Fruit fly (Drosophila melanogaster) whole organism, wandering third instar larva: ENCODE results near the gene CG44014.

Source experiments
- Abd-B ChIP-seq: fragments of >200 bp; optimal IDR thresholded peaks from 2 replicates; lab custom pipeline; 2017; ENCODE audit warnings: missing biosample characterization, missing genetic modification characterization
- CG32264 ChIP-seq: fragments of 200-800 bp; sonication (Bioruptor generic); optimal IDR thresholded peaks from 2 replicates; lab custom pipeline; 2016; ENCODE audit warnings: missing biosample characterization, missing genetic modification characterization
- CG9705 ChIP-seq: fragments of 200-800 bp; sonication (Bioruptor generic); optimal IDR thresholded peaks from 2 replicates; lab custom pipeline; 2018; ENCODE audit warnings: missing biosample characterization, mild to moderate bottlenecking, missing genetic modification characterization
- Dfd ChIP-seq: fragments of >200 bp; optimal IDR thresholded peaks from 2 replicates; lab custom pipeline; 2017; ENCODE audit warnings: missing biosample characterization, missing genetic modification characterization
- Dif ChIP-seq: fragments of 200-275, 200-300 bp; sonication (Bioruptor generic); optimal IDR thresholded peaks from 2 replicates; lab custom pipeline; 2018; ENCODE audit warnings: missing biosample characterization, missing genetic modification characterization; ENCODE audit not compliant: partially characterized antibody
- GATAd ChIP-seq: sonication (Bioruptor generic); optimal IDR thresholded peaks from 2 replicates; lab custom pipeline; 2016; ENCODE audit warnings: missing biosample characterization, missing genetic modification characterization
- HLH106 ChIP-seq: fragments of 200-800 bp; optimal IDR thresholded peaks from 3 replicates; lab custom pipeline; 2019; ENCODE audit warnings: missing biosample characterization, mild to moderate bottlenecking, missing genetic modification characterization, moderate library complexity
- Hnf4 ChIP-seq: fragments of 200-800 bp; sonication (Bioruptor generic); optimal IDR thresholded peaks from 2 replicates; lab custom pipeline; 2016; ENCODE audit warnings: missing biosample characterization, mild to moderate bottlenecking, missing genetic modification characterization
- Hr83 ChIP-seq: fragments of 200-300 bp; sonication (Bioruptor generic); optimal IDR thresholded peaks from 2 replicates; lab custom pipeline; 2016; ENCODE audit warnings: missing biosample characterization, mild to moderate bottlenecking, missing genetic modification characterization, moderate library complexity; ENCODE audit not compliant: poor library complexity, severe bottlenecking
- Jra ChIP-seq: sonication (Bioruptor generic); optimal IDR thresholded peaks from 2 replicates; lab custom pipeline; 2016; ENCODE audit warnings: missing biosample characterization, missing genetic modification characterization
- Mio ChIP-seq: sonication (Bioruptor generic); optimal IDR thresholded peaks from 2 replicates; lab custom pipeline; 2016; ENCODE audit warnings: missing biosample characterization, missing genetic modification characterization
- Myc ChIP-seq: fragments of >200 bp; optimal IDR thresholded peaks from 2 replicates; lab custom pipeline; 2017
- N ChIP-seq: fragments of >200 bp; optimal IDR thresholded peaks from 2 replicates; lab custom pipeline; 2018; ENCODE audit warnings: missing biosample characterization, missing external identifiers, missing genetic modification characterization
- OdsH ChIP-seq: fragments of 200-800 bp; sonication (Bioruptor generic); optimal IDR thresholded peaks from 2 replicates; lab custom pipeline; 2016; ENCODE audit warnings: missing biosample characterization, mild to moderate bottlenecking, missing genetic modification characterization
- Rel ChIP-seq, 2 experiments: fragments of 200-800 bp; sonication (Bioruptor generic) in 1 of 2; optimal IDR thresholded peaks; 2 replicates in 1 of 2; 3 replicates in 1 of 2; lab custom pipeline; 2016 to 2019; ENCODE audit warnings: mild to moderate bottlenecking in 2 of 2, missing biosample characterization in 2 of 2, missing genetic modification characterization in 2 of 2, moderate library complexity in 1 of 2
- Sp1 ChIP-seq: fragments of 200-800 bp; sonication (Bioruptor generic); optimal IDR thresholded peaks from 3 replicates; lab custom pipeline; 2019; ENCODE audit warnings: missing biosample characterization, mild to moderate bottlenecking, missing genetic modification characterization, moderate library complexity
- br ChIP-seq: fragments of 200-800 bp; sonication (Bioruptor generic); optimal IDR thresholded peaks from 2 replicates; lab custom pipeline; 2016; ENCODE audit warnings: missing biosample characterization, missing genetic modification characterization
- brk ChIP-seq: fragments of 200-800 bp; sonication (Bioruptor generic); optimal IDR thresholded peaks from 2 replicates; lab custom pipeline; 2016; ENCODE audit warnings: missing biosample characterization, mild to moderate bottlenecking, missing genetic modification characterization
- dl ChIP-seq, 2 experiments: fragments of 175-275, 200-275 bp in 1 of 2; fragments of 200-275 bp in 1 of 2; sonication (Bioruptor generic); optimal IDR thresholded peaks; lab custom pipeline; 2018; ENCODE audit warnings: mild to moderate bottlenecking in 2 of 2, missing biosample characterization in 2 of 2, missing genetic modification characterization in 2 of 2, moderate library complexity in 2 of 2; ENCODE audit not compliant: partially characterized antibody in 2 of 2, insufficient read depth in 1 of 2
- dmrt93B ChIP-seq: fragments of 200-800 bp; sonication (Bioruptor generic); optimal IDR thresholded peaks from 2 replicates; lab custom pipeline; 2018; ENCODE audit warnings: missing biosample characterization, mild to moderate bottlenecking, missing genetic modification characterization
- dsf ChIP-seq: sonication (Bioruptor generic); optimal IDR thresholded peaks from 2 replicates; lab custom pipeline; 2016; ENCODE audit warnings: missing biosample characterization, missing genetic modification characterization, borderline replicate concordance
- ey ChIP-seq: fragments of 200-800 bp; sonication (Bioruptor generic); optimal IDR thresholded peaks from 2 replicates; lab custom pipeline; 2016; ENCODE audit warnings: missing biosample characterization, missing genetic modification characterization
- foxo ChIP-seq, 2 experiments: fragments of 200-800 bp; sonication (Bioruptor generic); optimal IDR thresholded peaks; 2 replicates in 1 of 2; 3 replicates in 1 of 2; lab custom pipeline; 2016 to 2017; ENCODE audit warnings: missing biosample characterization in 2 of 2, missing genetic modification characterization in 2 of 2
- fru ChIP-seq: fragments of 200-800 bp; sonication (Bioruptor generic); optimal IDR thresholded peaks from 3 replicates; lab custom pipeline; 2016; ENCODE audit warnings: missing biosample characterization, mild to moderate bottlenecking, missing genetic modification characterization
- h ChIP-seq: fragments of 200-800 bp; sonication (Bioruptor generic); optimal IDR thresholded peaks from 3 replicates; lab custom pipeline; 2016; ENCODE audit warnings: missing biosample characterization, mild to moderate bottlenecking, missing genetic modification characterization
- jim ChIP-seq: fragments of 175-275, 200-325 bp; sonication (Bioruptor generic); optimal IDR thresholded peaks from 2 replicates; lab custom pipeline; 2016; ENCODE audit warnings: missing biosample characterization, mild to moderate bottlenecking, missing genetic modification characterization
- pan ChIP-seq: fragments of >200 bp; optimal IDR thresholded peaks from 2 replicates; lab custom pipeline; 2017
- psq ChIP-seq: fragments of 200-800 bp; sonication (Bioruptor generic); optimal IDR thresholded peaks from 3 replicates; lab custom pipeline; 2017; ENCODE audit warnings: missing biosample characterization, mild to moderate bottlenecking, missing genetic modification characterization, moderate library complexity
- rgr ChIP-seq: fragments of 200-800 bp; sonication (Bioruptor generic); optimal IDR thresholded peaks from 3 replicates; lab custom pipeline; 2016; ENCODE audit warnings: missing biosample characterization, mild to moderate bottlenecking, missing genetic modification characterization
- sage ChIP-seq: fragments of 200-800 bp; sonication (Bioruptor generic); optimal IDR thresholded peaks from 2 replicates; lab custom pipeline; 2016; ENCODE audit warnings: missing biosample characterization, mild to moderate bottlenecking, missing genetic modification characterization
- tai ChIP-seq: sonication (Bioruptor generic); optimal IDR thresholded peaks from 2 replicates; lab custom pipeline; 2016; ENCODE audit warnings: missing biosample characterization, missing genetic modification characterization
- usp ChIP-seq: fragments of >200 bp; optimal IDR thresholded peaks from 2 replicates; lab custom pipeline; 2017; ENCODE audit warnings: missing biosample characterization, missing genetic modification characterization
- woc ChIP-seq: sonication (Bioruptor generic); optimal IDR thresholded peaks from 2 replicates; lab custom pipeline; 2016; ENCODE audit warnings: missing biosample characterization, mild to moderate bottlenecking, missing genetic modification characterization

CG44014 gene

DNA sequence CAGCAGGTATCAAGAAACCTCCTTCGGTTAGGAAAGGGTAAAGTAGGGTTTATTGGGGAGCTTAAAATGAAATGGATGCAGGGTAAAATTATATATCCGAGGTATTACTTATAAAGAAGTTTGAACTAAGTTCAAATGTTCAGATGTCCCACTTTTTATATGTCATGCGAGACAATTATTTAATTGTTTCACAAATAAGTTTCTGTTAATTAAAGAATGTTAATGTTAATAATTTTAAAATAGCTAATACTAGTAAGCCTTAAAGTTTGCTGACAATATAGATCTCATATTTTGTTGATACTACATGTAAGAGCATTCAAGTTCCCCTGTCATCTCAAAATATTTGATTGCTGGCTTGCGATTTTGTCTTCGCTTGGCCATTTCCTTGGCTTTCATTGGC is 46.0 kb upstream of the CG44014 start:
- TF ChIP-seq Jra (GFP tag; lab: Kevin White, UChicago) (no peak), br (GFP tag; lab: Kevin White, UChicago) (peak; percentile 30), HLH106 (tag; lab: Kevin White, UChicago) (peak; percentile 52), Myc (lab: Kevin White, UChicago) (no peak), woc (GFP tag; lab: Kevin White, UChicago) (peak; percentile 46), OdsH (GFP tag; lab: Kevin White, UChicago) (peak; percentile 49), Dif (GFP tag; lab: Kevin White, UChicago) (no peak), CG32264 (GFP tag; lab: Kevin White, UChicago) (no peak), Rel (GFP tag; optimal IDR thresholded peaks at IDR 0.05; lab: Kevin White, UChicago) (no peak), Rel (tag; optimal IDR thresholded peaks at IDR 0.05; lab: Kevin White, UChicago) (no peak), N (GFP tag; lab: Kevin White, UChicago) (no peak), Abd-B (GFP tag; lab: Kevin White, UChicago) (no peak), GATAd (no peak), dmrt93B (peak; percentile 10), Hnf4 (GFP tag; lab: Kevin White, UChicago) (no peak), dl (GFP tag; optimal IDR thresholded peaks at IDR 0.05; lab: Kevin White, UChicago; ENCODE audit: insufficient read depth in 1 of 2, partially characterized antibody in 2 of 2) (no peak), Sp1 (GFP tag; lab: Kevin White, UChicago) (peak; percentile 53), CG9705 (GFP tag; lab: Kevin White, UChicago) (no peak), ey (GFP tag; lab: Kevin White, UChicago) (peak; percentile 23), dsf (GFP tag; lab: Kevin White, UChicago) (no peak), fru (peak; percentile 56), Dfd (GFP tag; lab: Kevin White, UChicago) (no peak), psq (GFP tag; lab: Kevin White, UChicago) (peak; percentile 41), brk (GFP tag; lab: Kevin White, UChicago) (no peak), Hr83 (GFP tag; lab: Kevin White, UChicago) (no peak), usp (GFP tag; lab: Kevin White, UChicago) (no peak), Mio (no peak), tai (no peak), foxo (GFP tag; optimal IDR thresholded peaks at IDR 0.05; lab: Kevin White, UChicago) (peak in 1 of 2 experiments; percentile 48), rgr (GFP tag; lab: Kevin White, UChicago) (peak; percentile 31), h (GFP tag; lab: Kevin White, UChicago) (peak; percentile 43)

DNA sequence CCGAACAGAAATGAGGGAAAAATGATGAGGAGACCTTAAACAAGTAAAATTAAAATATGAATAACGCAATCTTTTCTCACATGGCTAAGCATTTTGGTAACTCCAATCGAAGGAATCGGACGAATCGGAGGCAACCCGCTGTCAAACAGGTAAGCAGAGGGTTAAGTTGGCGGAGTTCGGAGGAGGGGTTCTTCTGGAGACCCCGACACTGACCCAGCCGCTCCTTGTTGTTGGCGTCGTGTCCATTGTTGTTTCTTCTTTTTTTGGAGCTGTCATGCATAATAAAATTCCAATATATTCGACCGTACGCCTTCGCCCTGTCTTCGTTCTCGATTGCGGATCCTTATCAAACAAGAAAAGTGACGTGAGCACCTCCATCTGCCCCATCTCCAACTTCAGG is 44.9 kb upstream of the CG44014 start:
- TF ChIP-seq sage (GFP tag; lab: Kevin White, UChicago) (no peak), Hnf4 (GFP tag; lab: Kevin White, UChicago) (no peak), br (GFP tag; lab: Kevin White, UChicago) (no peak), Hr83 (GFP tag; lab: Kevin White, UChicago) (no peak), Rel (GFP tag; optimal IDR thresholded peaks at IDR 0.05; lab: Kevin White, UChicago) (peak; percentile 48), Rel (tag; optimal IDR thresholded peaks at IDR 0.05; lab: Kevin White, UChicago) (no peak), psq (GFP tag; lab: Kevin White, UChicago) (peak; percentile 44)

DNA sequence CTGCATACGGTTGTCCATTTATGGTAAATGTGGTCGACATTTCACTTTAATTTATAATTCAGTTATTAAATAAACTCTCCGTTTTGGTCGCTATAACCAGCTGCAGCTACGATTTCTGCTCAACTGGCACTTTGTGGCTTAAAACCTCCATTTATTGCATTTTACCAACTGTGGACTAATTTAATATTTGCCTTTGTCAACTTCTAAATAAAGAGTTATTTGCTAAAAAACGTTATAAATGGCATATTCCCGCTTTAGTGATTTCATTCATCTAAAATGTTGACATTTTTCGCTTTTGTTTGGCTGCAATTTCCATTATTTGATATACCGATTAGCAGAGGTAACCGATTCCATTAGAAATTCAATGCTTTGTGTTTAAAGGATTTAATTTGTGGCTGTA is 44.0 kb upstream of the CG44014 start, which contains the start of gene AOX4:
Gene AOX4, minus strand, starts transcription at position 101 of the 400 bp plus-strand sequence.
- TF ChIP-seq pan (lab: Kevin White, UChicago) (no peak), rgr (GFP tag; lab: Kevin White, UChicago) (no peak), ey (GFP tag; lab: Kevin White, UChicago) (no peak), Dif (GFP tag; lab: Kevin White, UChicago) (no peak), dsf (GFP tag; lab: Kevin White, UChicago) (no peak), Abd-B (GFP tag; lab: Kevin White, UChicago) (no peak), dl (GFP tag; optimal IDR thresholded peaks at IDR 0.05; lab: Kevin White, UChicago; ENCODE audit: insufficient read depth in 1 of 2, partially characterized antibody in 2 of 2) (no peak), N (GFP tag; lab: Kevin White, UChicago) (no peak), fru (no peak), brk (GFP tag; lab: Kevin White, UChicago) (no peak), Dfd (GFP tag; lab: Kevin White, UChicago) (no peak), Myc (lab: Kevin White, UChicago) (no peak), psq (GFP tag; lab: Kevin White, UChicago) (no peak), OdsH (GFP tag; lab: Kevin White, UChicago) (no peak), jim (no peak)
